Worm (Caenorhabditis elegans) whole organism, L3 larva: ENCODE measurements around the gene T10D4.11.

Source experiments
- R02D3.7 ChIP-seq: fragments of 150-350 bp; optimal IDR thresholded peaks from 2 replicates; lab custom pipeline; 2014; ENCODE audit warnings: missing biosample characterization, missing genetic modification characterization
- ZK546.5 ChIP-seq: sonication (generic microtip); optimal IDR thresholded peaks from 2 replicates; lab custom pipeline; 2017; ENCODE audit warnings: missing biosample characterization, missing genetic modification characterization
- ceh-16 ChIP-seq: sonication (generic microtip); optimal IDR thresholded peaks from 2 replicates; lab custom pipeline; 2017; ENCODE audit warnings: missing biosample characterization, missing genetic modification characterization
- ceh-82 ChIP-seq: fragments of 150-350 bp; optimal IDR thresholded peaks from 2 replicates; lab custom pipeline; 2014; ENCODE audit warnings: missing biosample characterization, missing genetic modification characterization
- daf-12 ChIP-seq: fragments of 150-350 bp; optimal IDR thresholded peaks from 2 replicates; lab custom pipeline; 2014; ENCODE audit warnings: missing biosample characterization, missing genetic modification reagents, missing genetic modification characterization
- egl-27 ChIP-seq: sonication (generic microtip); optimal IDR thresholded peaks from 4 replicates; lab custom pipeline; 2017; ENCODE audit warnings: missing biosample characterization, missing genetic modification reagents, missing genetic modification characterization
- egl-5 ChIP-seq: fragments of 150-350 bp; optimal IDR thresholded peaks from 2 replicates; lab custom pipeline; 2017; ENCODE audit warnings: missing biosample characterization, missing genetic modification reagents, missing genetic modification characterization, inconsistent platforms
- elt-1 ChIP-seq: fragments of 150-350 bp; optimal IDR thresholded peaks from 2 replicates; lab custom pipeline; 2014; ENCODE audit warnings: missing biosample characterization, missing genetic modification characterization
- elt-2 ChIP-seq: sonication (generic microtip); optimal IDR thresholded peaks from 2 replicates; lab custom pipeline; 2016; ENCODE audit warnings: missing genetic modification reagents, mild to moderate bottlenecking, missing genetic modification characterization, missing compliant biosample characterization
- eor-1 ChIP-seq, 2 experiments: fragments of 150-350 bp; optimal IDR thresholded peaks; 2 replicates each; lab custom pipeline; 2014 to 2018; ENCODE audit warnings: missing biosample characterization in 2 of 2, missing genetic modification characterization in 2 of 2
- fkh-10 ChIP-seq: sonication (generic microtip); optimal IDR thresholded peaks from 2 replicates; lab custom pipeline; 2017; ENCODE audit warnings: missing biosample characterization, missing genetic modification reagents, missing genetic modification characterization
- fkh-2 ChIP-seq: fragments of 150-350 bp; optimal IDR thresholded peaks from 2 replicates; lab custom pipeline; 2014; ENCODE audit warnings: missing biosample characterization, missing genetic modification reagents, missing genetic modification characterization
- fos-1 ChIP-seq: fragments of 150-350 bp; optimal IDR thresholded peaks from 2 replicates; lab custom pipeline; 2014; ENCODE audit warnings: missing biosample characterization, missing genetic modification characterization
- hmg-11 ChIP-seq: sonication (generic microtip); optimal IDR thresholded peaks from 2 replicates; lab custom pipeline; 2016; ENCODE audit warnings: missing genetic modification characterization, missing compliant biosample characterization
- jun-1 ChIP-seq: fragments of 150-350 bp; optimal IDR thresholded peaks from 2 replicates; lab custom pipeline; 2014; ENCODE audit warnings: missing biosample characterization, missing genetic modification reagents, missing genetic modification characterization
- lin-15B ChIP-seq: fragments of 150-350 bp; optimal IDR thresholded peaks from 2 replicates; lab custom pipeline; 2014; ENCODE audit warnings: missing biosample characterization, missing genetic modification characterization
- lin-39 ChIP-seq: fragments of 150-350 bp; optimal IDR thresholded peaks from 2 replicates; lab custom pipeline; 2018; ENCODE audit warnings: missing biosample characterization, missing genetic modification reagents, missing genetic modification characterization
- lsy-12 ChIP-seq: sonication (generic microtip); optimal IDR thresholded peaks from 2 replicates; lab custom pipeline; 2016; ENCODE audit warnings: mild to moderate bottlenecking, missing genetic modification characterization, missing compliant biosample characterization
- mdl-1 ChIP-seq: fragments of 150-350 bp; optimal IDR thresholded peaks from 2 replicates; lab custom pipeline; 2014; ENCODE audit warnings: missing biosample characterization, missing genetic modification characterization
- nfya-1 ChIP-seq: sonication (generic microtip); optimal IDR thresholded peaks from 2 replicates; lab custom pipeline; 2017; ENCODE audit warnings: missing genetic modification characterization, mild to moderate bottlenecking, missing compliant biosample characterization, antibody characterized with exemption, moderate library complexity; ENCODE audit not compliant: insufficient read depth
- nhr-11 ChIP-seq: fragments of 150-350 bp; optimal IDR thresholded peaks from 2 replicates; lab custom pipeline; 2014; ENCODE audit warnings: missing biosample characterization, missing genetic modification characterization
- nhr-23 ChIP-seq: fragments of 150-350 bp; optimal IDR thresholded peaks from 2 replicates; lab custom pipeline; 2014; ENCODE audit warnings: missing biosample characterization, missing genetic modification reagents, missing genetic modification characterization
- nhr-237 ChIP-seq: fragments of 150-350 bp; optimal IDR thresholded peaks from 2 replicates; lab custom pipeline; 2014; ENCODE audit warnings: missing biosample characterization, missing genetic modification characterization
- nhr-25 ChIP-seq: sonication (generic microtip); optimal IDR thresholded peaks from 2 replicates; lab custom pipeline; 2017; ENCODE audit warnings: missing biosample characterization, missing genetic modification characterization
- nhr-28 ChIP-seq: fragments of 150-350 bp; optimal IDR thresholded peaks from 2 replicates; lab custom pipeline; 2014; ENCODE audit warnings: missing biosample characterization, missing genetic modification characterization
- nhr-67 ChIP-seq: fragments of 150-350 bp; optimal IDR thresholded peaks from 2 replicates; lab custom pipeline; 2014; ENCODE audit warnings: missing biosample characterization, missing genetic modification characterization
- nhr-77 ChIP-seq: fragments of 150-350 bp; optimal IDR thresholded peaks from 2 replicates; lab custom pipeline; 2014; ENCODE audit warnings: missing biosample characterization, missing genetic modification characterization
- pha-4 ChIP-seq: fragments of 150-350 bp; optimal IDR thresholded peaks from 2 replicates; lab custom pipeline; 2014; ENCODE audit warnings: missing biosample characterization, missing genetic modification reagents, missing genetic modification characterization
- skn-1 ChIP-seq: fragments of 150-350 bp; optimal IDR thresholded peaks from 2 replicates; lab custom pipeline; 2014; ENCODE audit warnings: missing biosample characterization, missing genetic modification characterization
- snpc-4 ChIP-seq: fragments of 150-350 bp; optimal IDR thresholded peaks from 2 replicates; lab custom pipeline; 2014; ENCODE audit warnings: missing biosample characterization, missing genetic modification characterization
- tbx-2 ChIP-seq: sonication (generic microtip); optimal IDR thresholded peaks from 2 replicates; lab custom pipeline; 2016; ENCODE audit warnings: mild to moderate bottlenecking, missing genetic modification characterization, missing compliant biosample characterization
- zag-1 ChIP-seq: fragments of 150-350 bp; optimal IDR thresholded peaks from 2 replicates; lab custom pipeline; 2014; ENCODE audit warnings: missing biosample characterization, missing genetic modification characterization
- ztf-11 ChIP-seq: fragments of 150-350 bp; optimal IDR thresholded peaks from 2 replicates; lab custom pipeline; 2014; ENCODE audit warnings: missing biosample characterization, missing genetic modification characterization
- ztf-4 ChIP-seq: fragments of 150-350 bp; optimal IDR thresholded peaks from 2 replicates; lab custom pipeline; 2014; ENCODE audit warnings: missing biosample characterization, missing genetic modification characterization

The T10D4.11 gene

DNA sequence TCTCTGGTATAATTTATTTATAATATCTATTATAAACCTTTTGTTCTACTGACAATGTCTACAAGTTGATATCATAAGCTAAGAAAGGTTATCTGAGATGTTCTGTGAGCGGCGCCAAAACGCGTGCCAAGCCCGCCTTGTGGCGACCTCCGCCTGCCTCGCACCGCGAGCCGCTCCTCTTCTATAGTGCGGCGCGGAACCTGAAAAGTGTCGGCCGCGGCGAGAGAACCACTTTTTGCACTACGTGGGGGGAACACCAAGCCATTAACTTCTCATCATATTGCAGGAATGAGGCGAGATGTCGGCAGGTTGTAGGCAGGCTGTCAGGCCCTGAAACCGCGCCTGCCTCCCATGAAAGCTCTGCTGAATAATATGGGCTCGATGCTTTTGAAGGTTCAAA lies 36.1 kb downstream of the T10D4.11 start:
- TF ChIP-seq snpc-4 (tag; lab: Kevin White, UChicago) (peak; percentile 32), zag-1 (tag; lab: Kevin White, UChicago) (no peak)

- no peak for TF ChIP-seq lin-15B (tag; lab: Kevin White, UChicago)
- TF ChIP-seq skn-1 (tag; lab: Kevin White, UChicago): no peak
- no peak for TF ChIP-seq daf-12 (tag; lab: Kevin White, UChicago)
- no peak for TF ChIP-seq pha-4 (tag; lab: Kevin White, UChicago)
- TF ChIP-seq nhr-25: no peak
- no peak for TF ChIP-seq jun-1 (tag; lab: Kevin White, UChicago)
- TF ChIP-seq elt-1 (tag; lab: Kevin White, UChicago): no peak
- TF ChIP-seq egl-5 (tag; lab: Kevin White, UChicago): no peak
- no peak for TF ChIP-seq nhr-23
- TF ChIP-seq ZK546.5: no peak
- TF ChIP-seq egl-27: no peak
- no peak for TF ChIP-seq fkh-10 (GFP tag; lab: Kevin White, UChicago)
- TF ChIP-seq tbx-2: no peak
- no peak for TF ChIP-seq nhr-11 (tag; lab: Kevin White, UChicago)
- TF ChIP-seq R02D3.7: no peak
- no peak for TF ChIP-seq ztf-4 (tag; lab: Kevin White, UChicago)
- TF ChIP-seq ztf-11 (tag; lab: Kevin White, UChicago): no peak
- TF ChIP-seq mdl-1 (tag; lab: Kevin White, UChicago): no peak
- no peak for TF ChIP-seq nhr-77 (tag; lab: Kevin White, UChicago)
- TF ChIP-seq nfya-1 (tag; lab: Kevin White, UChicago): no peak
- TF ChIP-seq, all 47 proteins: peak for 0
Observed at ce11 chrII:3112313-3112712, 37.1 kb downstream of the T10D4.11 start, which contains the start of gene Y25C1A.2. Y25C1A.2 (plus strand) TSS chrII:3112613.

DNA sequence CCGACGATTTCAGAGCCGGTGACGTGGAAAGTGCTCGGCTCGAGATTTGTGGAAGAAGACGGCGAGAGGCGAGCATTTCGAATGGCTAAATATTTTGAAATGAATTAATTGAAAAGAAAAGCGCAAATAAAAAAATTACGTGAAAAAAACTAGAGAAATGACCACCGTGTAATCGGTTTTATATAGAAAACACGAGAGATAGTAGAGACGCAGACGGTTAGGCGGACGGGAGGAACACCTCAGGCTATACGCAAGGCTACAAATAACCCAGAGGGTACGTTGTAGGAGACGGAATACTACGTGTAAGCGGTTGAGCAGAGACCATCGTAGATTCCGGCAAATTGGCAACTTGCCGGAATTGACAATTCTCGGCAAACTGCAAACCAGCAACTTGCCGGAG lies 38.3 kb downstream of the T10D4.11 start, which contains the start of gene Y25C1A.13:
TSS of gene Y25C1A.13 (minus strand) at position 101 of the 400 bp plus-strand sequence.
- TF ChIP-seq nhr-67 (tag; lab: Kevin White, UChicago): no peak
- TF ChIP-seq elt-2 (tag; lab: Kevin White, UChicago): peak; percentile 1

- TF ChIP-seq eor-1 (tag; optimal IDR thresholded peaks at IDR 0.05; lab: Kevin White, UChicago): no peak
- no peak for TF ChIP-seq ceh-16 (tag; lab: Kevin White, UChicago)
- TF ChIP-seq ceh-82: no peak
- TF ChIP-seq hmg-11: no peak
- no peak for TF ChIP-seq elt-2 (tag; lab: Kevin White, UChicago)
- no peak for TF ChIP-seq ztf-4 (tag; lab: Kevin White, UChicago)
- TF ChIP-seq ZK546.5: no peak
- no peak for TF ChIP-seq ztf-11 (tag; lab: Kevin White, UChicago)
- no peak for TF ChIP-seq fkh-2 (tag; lab: Kevin White, UChicago)
- TF ChIP-seq lin-15B (tag; lab: Kevin White, UChicago): no peak
- no peak for TF ChIP-seq jun-1 (tag; lab: Kevin White, UChicago)
- no peak for TF ChIP-seq tbx-2
- no peak for TF ChIP-seq fos-1 (tag; lab: Kevin White, UChicago)
- TF ChIP-seq nhr-28 (tag; lab: Kevin White, UChicago): no peak
- TF ChIP-seq nhr-237 (tag; lab: Kevin White, UChicago): no peak
Observed at ce11 chrII:3110099-3110498, 39.3 kb downstream of the T10D4.11 start.

DNA sequence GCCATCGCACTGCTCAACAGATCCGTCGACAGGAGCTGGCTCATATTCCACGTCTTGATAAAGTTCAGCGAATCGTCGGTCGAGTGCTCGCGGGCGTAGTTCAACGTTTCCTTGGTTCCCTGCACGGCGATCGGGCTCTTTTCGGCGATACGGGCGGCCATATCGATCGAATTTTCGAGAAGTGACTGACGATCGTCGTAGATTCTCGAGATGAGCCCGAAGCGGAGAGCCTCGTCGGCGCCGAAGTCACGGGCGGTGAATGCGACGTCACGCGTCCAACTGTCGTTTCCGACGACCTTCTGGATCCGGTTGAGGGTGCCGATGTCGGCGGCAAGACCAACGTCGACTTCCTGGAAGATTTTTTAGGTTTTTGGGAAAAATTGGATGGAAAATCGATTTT lies 39.9 kb downstream of the T10D4.11 start:
- no peak for TF ChIP-seq nfya-1 (tag; lab: Kevin White, UChicago)
- no peak for TF ChIP-seq hmg-11
- TF ChIP-seq lsy-12 (tag; lab: Kevin White, UChicago): no peak
- no peak for TF ChIP-seq ceh-82

DNA sequence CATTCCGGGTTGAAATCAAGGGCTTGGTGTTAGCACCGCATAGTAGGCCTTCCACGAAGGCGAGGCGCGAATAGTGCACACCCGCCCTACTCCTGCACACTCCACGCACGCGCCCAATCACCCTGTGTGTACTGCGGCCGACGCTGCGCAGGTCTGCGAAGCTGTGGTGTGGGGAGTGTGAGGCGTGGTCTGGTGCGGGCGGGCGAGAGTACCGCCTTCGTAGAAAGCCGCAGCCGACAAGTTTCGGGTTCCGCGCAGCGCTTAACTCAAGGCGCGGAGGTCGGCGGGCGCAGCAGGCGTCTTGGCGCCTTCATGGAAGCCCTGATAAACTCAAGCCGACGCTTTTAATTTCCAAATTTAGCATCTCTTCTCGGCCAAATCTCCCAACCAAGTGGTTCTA lies 41.3 kb downstream of the T10D4.11 start:
- TF ChIP-seq nhr-67 (tag; lab: Kevin White, UChicago) (no peak), elt-2 (tag; lab: Kevin White, UChicago) (no peak), egl-27 (no peak), lin-39 (tag; lab: Kevin White, UChicago) (no peak), nfya-1 (tag; lab: Kevin White, UChicago) (no peak)
